Worm (Caenorhabditis elegans) whole organism, L3 larva: ENCODE results near the gene str-220.

Experiments used
- elt-1 ChIP-seq: fragments of 150-350 bp; optimal IDR thresholded peaks from 2 replicates; lab custom pipeline; 2014; ENCODE audit warnings: missing biosample characterization, missing genetic modification characterization
- nhr-12 ChIP-seq: fragments of 150-350 bp; optimal IDR thresholded peaks from 2 replicates; lab custom pipeline; 2014; ENCODE audit warnings: missing biosample characterization, missing genetic modification characterization
- nhr-28 ChIP-seq: fragments of 150-350 bp; optimal IDR thresholded peaks from 2 replicates; lab custom pipeline; 2014; ENCODE audit warnings: missing biosample characterization, missing genetic modification characterization
- snpc-4 ChIP-seq: fragments of 150-350 bp; optimal IDR thresholded peaks from 2 replicates; lab custom pipeline; 2014; ENCODE audit warnings: missing biosample characterization, missing genetic modification characterization

ce11 chrIV:7176887-7177286 lies 5.8 kb upstream of the str-220 start, which contains the start of gene str-44:
- TF ChIP-seq nhr-12 (tag; lab: Kevin White, UChicago) (no peak), nhr-28 (tag; lab: Kevin White, UChicago) (no peak), elt-1 (tag; lab: Kevin White, UChicago) (no peak), snpc-4 (tag; lab: Kevin White, UChicago) (no peak)
